Worm (Caenorhabditis elegans) whole organism, L1 larva: Measurements from ENCODE around the gene hsp-16.41.

ENCODE experiments used
- C16A3.4 ChIP-seq: fragments of 150-350 bp; optimal IDR thresholded peaks from 2 replicates; lab custom pipeline; 2014; ENCODE audit warnings: missing biosample characterization, missing genetic modification characterization
- C34B4.2 ChIP-seq: sonication (generic microtip); optimal IDR thresholded peaks from 2 replicates; lab custom pipeline; 2017; ENCODE audit warnings: mild to moderate bottlenecking, missing genetic modification characterization, missing compliant biosample characterization
- F16B12.6 ChIP-seq: fragments of 150-350 bp; optimal IDR thresholded peaks from 2 replicates; lab custom pipeline; 2014; ENCODE audit warnings: missing biosample characterization, missing genetic modification characterization
- alr-1 ChIP-seq: fragments of 200-800 bp; sonication (Bioruptor generic); optimal IDR thresholded peaks from 2 replicates; lab custom pipeline; 2018; ENCODE audit warnings: borderline replicate concordance, mild to moderate bottlenecking, missing genetic modification characterization, missing compliant biosample characterization
- blmp-1 ChIP-seq: fragments of 150-350 bp; optimal IDR thresholded peaks from 2 replicates; lab custom pipeline; 2014; ENCODE audit warnings: missing biosample characterization, missing genetic modification characterization
- dpl-1 ChIP-seq, 3 experiments: fragments of 150-350 bp in 2 of 3; sonication (generic microtip) in 1 of 3; optimal IDR thresholded peaks; 2 replicates each; lab custom pipeline; 2014 to 2017; ENCODE audit warnings: missing biosample characterization in 3 of 3, missing genetic modification characterization in 3 of 3, missing genetic modification reagents in 3 of 3
- efl-1 ChIP-seq, 4 experiments: fragments of 150-350 bp; optimal IDR thresholded peaks in 3 of 4; peaks in 1 of 4; 1 replicate in 1 of 4; 2 replicates in 3 of 4; lab custom pipeline; 2014; ENCODE audit warnings: missing biosample characterization in 2 of 4, missing genetic modification characterization in 2 of 4, missing genetic modification reagents in 2 of 4
- egl-27 ChIP-seq, 2 experiments: fragments of 150-350 bp in 1 of 2; sonication (generic microtip); optimal IDR thresholded peaks; 3 replicates each; lab custom pipeline; 2017 to 2018; ENCODE audit warnings: missing biosample characterization in 2 of 2, missing genetic modification characterization in 2 of 2, missing genetic modification reagents in 2 of 2
- elt-2 ChIP-seq: sonication (generic microtip); optimal IDR thresholded peaks from 2 replicates; lab custom pipeline; 2016; ENCODE audit warnings: missing genetic modification characterization, mild to moderate bottlenecking, inconsistent platforms, missing compliant biosample characterization, missing genetic modification reagents
- fkh-10 ChIP-seq: sonication (generic microtip); optimal IDR thresholded peaks from 2 replicates; lab custom pipeline; 2017; ENCODE audit warnings: missing biosample characterization, missing genetic modification reagents, missing genetic modification characterization
- fkh-8 ChIP-seq: sonication (generic microtip); optimal IDR thresholded peaks from 2 replicates; lab custom pipeline; 2016; ENCODE audit warnings: mild to moderate bottlenecking, missing genetic modification characterization, missing compliant biosample characterization
- lin-13 ChIP-seq: fragments of 150-350 bp; optimal IDR thresholded peaks from 2 replicates; lab custom pipeline; 2014; ENCODE audit warnings: missing biosample characterization, missing genetic modification reagents, missing genetic modification characterization
- lin-14 ChIP-seq: fragments of 200-800 bp; sonication (Bioruptor generic); optimal IDR thresholded peaks from 2 replicates; lab custom pipeline; 2018; ENCODE audit warnings: mild to moderate bottlenecking, missing genetic modification characterization, moderate library complexity, missing compliant biosample characterization
- lin-35 ChIP-seq, 2 experiments: fragments of 150-350 bp; optimal IDR thresholded peaks; 2 replicates each; lab custom pipeline; 2014; ENCODE audit warnings: missing biosample characterization in 2 of 2, missing genetic modification characterization in 2 of 2, missing genetic modification reagents in 2 of 2
- lin-39 ChIP-seq: fragments of 150-350 bp; optimal IDR thresholded peaks from 2 replicates; lab custom pipeline; 2014; ENCODE audit warnings: missing biosample characterization, missing genetic modification reagents, missing genetic modification characterization
- lsy-2 ChIP-seq, 2 experiments: fragments of 150-350 bp; optimal IDR thresholded peaks; 2 replicates each; lab custom pipeline; 2014; ENCODE audit warnings: missing biosample characterization in 2 of 2, missing genetic modification characterization in 2 of 2
- mab-9 ChIP-seq: fragments of 200-800 bp; sonication (Bioruptor generic); IDR thresholded peaks from 2 replicates; pipeline ENCODE4 v1.3.6; 2022; ENCODE audit warnings: missing genetic modification reagents, missing genetic modification characterization, missing compliant biosample characterization
- mdl-1 ChIP-seq, 2 experiments: fragments of 150-350 bp; optimal IDR thresholded peaks; 2 replicates each; lab custom pipeline; 2014 to 2017; ENCODE audit warnings: missing biosample characterization in 2 of 2, missing genetic modification characterization in 2 of 2, inconsistent platforms in 1 of 2
- mep-1 ChIP-seq: fragments of 150-350 bp; optimal IDR thresholded peaks from 2 replicates; lab custom pipeline; 2014; ENCODE audit warnings: missing biosample characterization, missing genetic modification characterization
- nhr-20 ChIP-seq: sonication (generic microtip); optimal IDR thresholded peaks from 2 replicates; lab custom pipeline; 2016; ENCODE audit warnings: mild to moderate bottlenecking, missing genetic modification characterization, missing compliant biosample characterization
- nhr-28 ChIP-seq: fragments of 150-350 bp; optimal IDR thresholded peaks from 2 replicates; lab custom pipeline; 2014; ENCODE audit warnings: missing biosample characterization, missing genetic modification characterization
- nhr-47 ChIP-seq: sonication (generic microtip); optimal IDR thresholded peaks from 2 replicates; lab custom pipeline; 2016; ENCODE audit warnings: mild to moderate bottlenecking, missing genetic modification characterization, moderate library complexity, missing compliant biosample characterization
- nhr-71 ChIP-seq: sonication (generic microtip); optimal IDR thresholded peaks from 2 replicates; lab custom pipeline; 2016; ENCODE audit warnings: mild to moderate bottlenecking, missing genetic modification characterization, moderate library complexity, missing compliant biosample characterization
- nhr-76 ChIP-seq: sonication (generic microtip); optimal IDR thresholded peaks from 2 replicates; lab custom pipeline; 2017; ENCODE audit warnings: missing biosample characterization, missing genetic modification characterization
- nhr-85 ChIP-seq: sonication (generic microtip); peaks from one replicate; lab custom pipeline; 2016; ENCODE audit warnings: missing genetic modification characterization, inconsistent platforms, missing compliant biosample characterization
- pax-3 ChIP-seq: fragments of 200-800 bp; sonication (Bioruptor generic); optimal IDR thresholded peaks from 2 replicates; lab custom pipeline; 2018; ENCODE audit warnings: mild to moderate bottlenecking, missing genetic modification characterization, moderate library complexity, missing compliant biosample characterization
- skn-1 ChIP-seq: fragments of 150-350 bp; optimal IDR thresholded peaks from 2 replicates; lab custom pipeline; 2014; ENCODE audit warnings: missing biosample characterization, missing genetic modification characterization
- snu-23 ChIP-seq: sonication (generic microtip); optimal IDR thresholded peaks from 2 replicates; lab custom pipeline; 2016; ENCODE audit warnings: missing genetic modification characterization, missing compliant biosample characterization
- swsn-7 ChIP-seq: sonication (generic microtip); optimal IDR thresholded peaks from 2 replicates; lab custom pipeline; 2016; ENCODE audit warnings: missing genetic modification characterization, missing compliant biosample characterization
- unc-130 ChIP-seq: fragments of 150-350 bp; optimal IDR thresholded peaks from 2 replicates; lab custom pipeline; 2017; ENCODE audit warnings: missing biosample characterization, missing genetic modification characterization, inconsistent platforms
- unc-98 ChIP-seq: fragments of 200-800 bp; sonication (Bioruptor generic); IDR thresholded peaks from 2 replicates; pipeline ENCODE4 v1.3.6; 2022; ENCODE audit warnings: missing genetic modification characterization, missing compliant biosample characterization

The hsp-16.41 gene

ce11 chrV:1771727-1772126, 33.3 kb upstream of the hsp-16.41 start, which contains the start of gene dhs-13:
dhs-13 (minus strand) TSS chrV:1771734.
- TF ChIP-seq blmp-1 (tag; lab: Kevin White, UChicago) (peak; percentile 43), pax-3 (no peak), nhr-20 (tag; lab: Kevin White, UChicago) (peak; percentile 55), elt-2 (tag; lab: Kevin White, UChicago) (peak; percentile 14), efl-1 (optimal IDR thresholded peaks at IDR 0.05; lab: Kevin White, UChicago) (no peak), efl-1 (GFP tag; optimal IDR thresholded peaks at IDR 0.05 in 1 of 2; lab: Kevin White, UChicago) (no peak), dpl-1 (GFP tag; optimal IDR thresholded peaks at IDR 0.05; lab: Kevin White, UChicago) (peak in 1 of 3 experiments; percentile 6), lin-35 (GFP tag; optimal IDR thresholded peaks at IDR 0.05; lab: Kevin White, UChicago) (peak in 1 of 2 experiments; percentile 41), nhr-71 (peak; percentile 49), mdl-1 (tag; optimal IDR thresholded peaks at IDR 0.05; lab: Kevin White, UChicago) (peak in 1 of 2 experiments; percentile 39), C16A3.4 (tag; lab: Kevin White, UChicago) (peak; percentile 11), lin-39 (tag; lab: Kevin White, UChicago) (no peak), nhr-28 (tag; lab: Kevin White, UChicago) (no peak), lin-14 (GFP tag; lab: Kevin White, UChicago) (peak; percentile 90), nhr-85 (tag; lab: Kevin White, UChicago) (peak; percentile 70), egl-27 (tag; optimal IDR thresholded peaks at IDR 0.05; lab: Kevin White, UChicago) (no peak), nhr-47 (tag; lab: Kevin White, UChicago) (no peak), skn-1 (tag; lab: Kevin White, UChicago) (peak; percentile 17), alr-1 (tag; lab: Kevin White, UChicago) (no peak), unc-130 (tag; lab: Kevin White, UChicago) (peak; percentile 41), nhr-76 (no peak), snu-23 (GFP tag; lab: Kevin White, UChicago) (peak; percentile 54)

- TF ChIP-seq fkh-10 (GFP tag; lab: Kevin White, UChicago) (no peak), unc-130 (tag; lab: Kevin White, UChicago) (peak; percentile 11), F16B12.6 (peak; percentile 83), dpl-1 (GFP tag; optimal IDR thresholded peaks at IDR 0.05; lab: Kevin White, UChicago) (peak in 2 of 3 experiments; percentile 24 to 35), mab-9 (GFP tag; lab: Robert Waterston, UW) (no peak), lin-14 (GFP tag; lab: Kevin White, UChicago) (peak; percentile 18), snu-23 (GFP tag; lab: Kevin White, UChicago) (peak; percentile 9), nhr-85 (tag; lab: Kevin White, UChicago) (no peak), lsy-2 (tag; optimal IDR thresholded peaks at IDR 0.05; lab: Kevin White, UChicago) (peak; percentile 11 to 29), swsn-7 (no peak), mep-1 (tag; lab: Kevin White, UChicago) (peak; percentile 25), lin-35 (GFP tag; optimal IDR thresholded peaks at IDR 0.05; lab: Kevin White, UChicago) (peak in 1 of 2 experiments; percentile 3), nhr-71 (peak; percentile 11), unc-98 (GFP tag; lab: Robert Waterston, UW) (no peak), fkh-8 (tag; lab: Kevin White, UChicago) (no peak), efl-1 (optimal IDR thresholded peaks at IDR 0.05; lab: Kevin White, UChicago) (peak; percentile 11 to 30), efl-1 (GFP tag; optimal IDR thresholded peaks at IDR 0.05 in 1 of 2; lab: Kevin White, UChicago) (peak; percentile 37 to 94)
Measured at ce11 chrV:1773120-1773519, 31.9 kb upstream of the hsp-16.41 start.

- TF ChIP-seq C34B4.2 (tag; lab: Kevin White, UChicago): no peak
- TF ChIP-seq lin-14 (GFP tag; lab: Kevin White, UChicago): peak; percentile 36
- TF ChIP-seq, all 84 proteins: peak for 1
Measured at ce11 chrV:1774874-1775589, 29.9 kb upstream of the hsp-16.41 start, which contains the start of gene F36H9.7. F36H9.7 (minus strand) TSS chrV:1774924.

- TF ChIP-seq blmp-1 (tag; lab: Kevin White, UChicago) (peak; percentile 20), lin-13 (GFP tag; lab: Kevin White, UChicago) (no peak)
- TF ChIP-seq, all 84 proteins: peak for 1
Measured at ce11 chrV:1779136-1779535, 25.8 kb upstream of the hsp-16.41 start, which contains the start of gene F36H9.4. F36H9.4 (minus strand) TSS chrV:1779236.
